Worm (Caenorhabditis elegans): ENCODE data around the gene C05D12.1.

- TF ChIP-seq efl-1 (GFP tag; optimal IDR thresholded peaks at IDR 0.05) (no peak), Y53G8AR.9 (GFP tag; conservative IDR thresholded peaks at IDR 0.05) (no peak), mes-4 (tag; optimal IDR thresholded peaks at IDR 0.05) (no peak), bed-2 (GFP tag; IDR thresholded peaks at IDR 0.05) (no peak), hrde-1 (tag; optimal IDR thresholded peaks at IDR 0.05; ENCODE audit: borderline replicate concordance) (no peak)
Observed at ce11 chrII:11428599-11428998, 13.0 kb upstream of the C05D12.1 start.
